Worm (Caenorhabditis elegans): Measurements from ENCODE around the gene srx-137.

DNA sequence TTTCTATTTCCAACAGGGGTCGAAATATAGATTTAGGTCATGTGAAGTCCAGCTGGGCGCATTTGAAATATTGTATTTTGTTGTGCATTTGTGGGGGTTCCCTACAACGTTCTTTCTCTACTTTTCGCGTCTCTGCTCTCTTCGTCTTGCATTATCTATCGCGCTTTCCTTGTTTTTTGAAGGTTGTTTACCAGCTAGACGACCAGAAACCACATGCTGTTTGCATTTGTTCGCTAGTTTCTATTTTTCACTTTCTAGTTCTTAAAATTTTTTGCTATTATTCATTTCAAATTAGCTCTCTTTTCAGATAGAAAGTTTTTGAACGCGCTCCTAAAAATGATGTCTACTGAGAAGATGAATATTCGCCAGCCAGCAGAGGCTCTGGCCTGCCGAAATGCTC is 23.2 kb upstream of the srx-137 start, which contains the start of gene F55B12.10:
- no peak for TF ChIP-seq aly-1 (tag; optimal IDR thresholded peaks at IDR 0.05)
- TF ChIP-seq scrt-1 (GFP tag; IDR thresholded peaks at IDR 0.05) = no peak
- no peak for TF ChIP-seq hmbx-1 (tag; optimal IDR thresholded peaks at IDR 0.05)
- TF ChIP-seq ama-1 (optimal IDR thresholded peaks at IDR 0.05) = no peak
- TF ChIP-seq sea-1 (GFP tag; conservative IDR thresholded peaks at IDR 0.05) = no peak
- no peak for TF ChIP-seq B0310.2 (tag; optimal IDR thresholded peaks at IDR 0.05)
- no peak for TF ChIP-seq F13C5.2 (tag; optimal IDR thresholded peaks at IDR 0.05)
- TF ChIP-seq ceh-13 (GFP tag; optimal IDR thresholded peaks at IDR 0.05) = no peak
- TF ChIP-seq pes-1 (GFP tag; IDR thresholded peaks at IDR 0.05) = no peak
- TF ChIP-seq tbx-11 (GFP tag; IDR thresholded peaks at IDR 0.05) = no peak
- TF ChIP-seq hnd-1 (tag; optimal IDR thresholded peaks at IDR 0.05) = no peak
- no peak for TF ChIP-seq ceh-36 (tag; optimal IDR thresholded peaks at IDR 0.05)
- TF ChIP-seq tbx-37 (GFP tag; conservative IDR thresholded peaks at IDR 0.05) = no peak
- no peak for TF ChIP-seq flt-1 (GFP tag; IDR thresholded peaks at IDR 0.05)
